Worm (Caenorhabditis elegans) whole organism, L2 larva: ENCODE data around the gene T12A7.9.

Experiments
- ZK546.5 ChIP-seq: sonication (generic microtip); optimal IDR thresholded peaks from 2 replicates; lab custom pipeline; 2017; ENCODE audit warnings: missing biosample characterization, missing genetic modification characterization
- alr-1 ChIP-seq: fragments of 150-350 bp; optimal IDR thresholded peaks from 2 replicates; lab custom pipeline; 2014; ENCODE audit warnings: missing biosample characterization, missing genetic modification characterization
- aly-2 ChIP-seq: fragments of 150-350 bp; optimal IDR thresholded peaks from 2 replicates; lab custom pipeline; 2014; ENCODE audit warnings: missing biosample characterization, missing genetic modification characterization
- blmp-1 ChIP-seq: sonication (generic microtip); optimal IDR thresholded peaks from 2 replicates; lab custom pipeline; 2017; ENCODE audit warnings: missing genetic modification characterization, mild to moderate bottlenecking, missing compliant biosample characterization, antibody characterized with exemption, moderate library complexity; ENCODE audit not compliant: insufficient read depth
- ceh-16 ChIP-seq: fragments of 150-350 bp; optimal IDR thresholded peaks from 2 replicates; lab custom pipeline; 2014; ENCODE audit warnings: missing biosample characterization, missing genetic modification characterization
- ceh-82 ChIP-seq: fragments of 150-350 bp; optimal IDR thresholded peaks from 2 replicates; lab custom pipeline; 2014; ENCODE audit warnings: missing biosample characterization, missing genetic modification characterization
- dmd-4 ChIP-seq: sonication (generic microtip); optimal IDR thresholded peaks from 2 replicates; lab custom pipeline; 2017; ENCODE audit warnings: missing biosample characterization, missing genetic modification characterization
- elt-1 ChIP-seq: fragments of 150-350 bp; optimal IDR thresholded peaks from 2 replicates; lab custom pipeline; 2014; ENCODE audit warnings: missing biosample characterization, missing genetic modification characterization
- fos-1 ChIP-seq: fragments of 150-350 bp; optimal IDR thresholded peaks from 2 replicates; lab custom pipeline; 2014; ENCODE audit warnings: missing biosample characterization, missing genetic modification characterization
- gmeb-1 ChIP-seq: fragments of 150-350 bp; optimal IDR thresholded peaks from 2 replicates; lab custom pipeline; 2014; ENCODE audit warnings: missing biosample characterization, missing genetic modification characterization
- lin-11 ChIP-seq: fragments of 150-350 bp; sonication (generic microtip); optimal IDR thresholded peaks from 2 replicates; lab custom pipeline; 2014; ENCODE audit warnings: missing biosample characterization, missing genetic modification characterization, inconsistent platforms, mixed read lengths
- lin-13 ChIP-seq: fragments of 150-350 bp; optimal IDR thresholded peaks from 2 replicates; lab custom pipeline; 2014; ENCODE audit warnings: missing biosample characterization, missing genetic modification reagents, missing genetic modification characterization
- lin-39 ChIP-seq: fragments of 150-350 bp; optimal IDR thresholded peaks from 2 replicates; lab custom pipeline; 2014; ENCODE audit warnings: missing biosample characterization, missing genetic modification reagents, missing genetic modification characterization
- lsy-2 ChIP-seq, 2 experiments: fragments of 150-350 bp in 1 of 2; sonication (generic microtip) in 1 of 2; optimal IDR thresholded peaks; 2 replicates each; lab custom pipeline; 2014 to 2017; ENCODE audit warnings: missing biosample characterization in 2 of 2, missing genetic modification characterization in 2 of 2
- mab-5 ChIP-seq: fragments of 150-350 bp; optimal IDR thresholded peaks from 2 replicates; lab custom pipeline; 2014; ENCODE audit warnings: missing biosample characterization, missing genetic modification characterization
- nhr-12 ChIP-seq: fragments of 150-350 bp; optimal IDR thresholded peaks from 2 replicates; lab custom pipeline; 2014; ENCODE audit warnings: missing biosample characterization, missing genetic modification characterization
- nhr-21 ChIP-seq: fragments of 150-350 bp; optimal IDR thresholded peaks from 2 replicates; lab custom pipeline; 2014; ENCODE audit warnings: missing biosample characterization, missing genetic modification characterization
- nhr-23 ChIP-seq: fragments of 150-350 bp; optimal IDR thresholded peaks from 2 replicates; lab custom pipeline; 2014; ENCODE audit warnings: missing biosample characterization, missing genetic modification reagents, missing genetic modification characterization
- nhr-25 ChIP-seq: fragments of 150-350 bp; sonication (generic microtip); optimal IDR thresholded peaks from 3 replicates; lab custom pipeline; 2014; ENCODE audit warnings: missing biosample characterization, missing genetic modification characterization
- nhr-77 ChIP-seq: fragments of 150-350 bp; optimal IDR thresholded peaks from 2 replicates; lab custom pipeline; 2014; ENCODE audit warnings: missing biosample characterization, missing genetic modification characterization
- peb-1 ChIP-seq: fragments of 150-350 bp; optimal IDR thresholded peaks from 2 replicates; lab custom pipeline; 2014; ENCODE audit warnings: missing biosample characterization, missing genetic modification characterization
- sem-4 ChIP-seq: fragments of 150-350 bp; optimal IDR thresholded peaks from 2 replicates; lab custom pipeline; 2014; ENCODE audit warnings: missing biosample characterization, missing genetic modification reagents, missing genetic modification characterization
- skn-1 ChIP-seq: sonication (generic microtip); optimal IDR thresholded peaks from 2 replicates; lab custom pipeline; 2017; ENCODE audit warnings: missing biosample characterization, missing genetic modification characterization
- sma-3 ChIP-seq: sonication (generic microtip); optimal IDR thresholded peaks from 2 replicates; lab custom pipeline; 2016; ENCODE audit warnings: missing genetic modification reagents, missing genetic modification characterization, missing compliant biosample characterization
- sma-9 ChIP-seq, 2 experiments: fragments of 150-350 bp in 1 of 2; sonication (generic microtip) in 1 of 2; optimal IDR thresholded peaks; 2 replicates each; lab custom pipeline; 2014 to 2016; ENCODE audit warnings: missing genetic modification characterization in 2 of 2, mild to moderate bottlenecking in 1 of 2, missing biosample characterization in 1 of 2, missing compliant biosample characterization in 1 of 2, missing genetic modification reagents in 1 of 2, moderate library complexity in 1 of 2
- unc-55 ChIP-seq: fragments of 150-350 bp; sonication (generic microtip); optimal IDR thresholded peaks from 3 replicates; lab custom pipeline; 2014; ENCODE audit warnings: missing biosample characterization, missing genetic modification reagents, missing genetic modification characterization
- unc-62 ChIP-seq: fragments of 150-350 bp; optimal IDR thresholded peaks from 2 replicates; lab custom pipeline; 2014; ENCODE audit warnings: missing biosample characterization, missing genetic modification reagents, missing genetic modification characterization
- zag-1 ChIP-seq: fragments of 150-350 bp; optimal IDR thresholded peaks from 2 replicates; lab custom pipeline; 2014; ENCODE audit warnings: missing biosample characterization, missing genetic modification characterization

T12A7.9 gene

DNA sequence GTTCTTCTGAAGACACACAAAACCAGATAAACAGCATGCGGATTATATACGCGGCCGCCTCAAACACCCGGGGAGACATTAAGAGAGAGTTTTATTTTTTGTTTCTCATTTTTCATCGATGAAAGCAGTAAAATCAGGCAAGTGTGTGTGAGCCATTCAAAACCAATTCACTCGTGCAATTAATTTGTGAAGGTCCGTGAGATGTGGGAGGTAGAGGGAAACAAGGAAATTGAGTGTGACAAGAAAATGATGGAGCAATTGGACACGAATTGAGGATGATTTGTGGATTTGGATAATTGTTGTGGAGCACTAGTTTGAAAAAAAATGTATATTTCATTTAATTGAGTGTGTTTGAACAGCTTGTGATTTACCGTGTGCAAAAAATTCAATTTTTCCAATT lies 32.0 kb upstream of the T12A7.9 start:
- no peak for TF ChIP-seq dmd-4
- TF ChIP-seq lsy-2 (tag; optimal IDR thresholded peaks at IDR 0.05; lab: Kevin White, UChicago): no peak
- no peak for TF ChIP-seq nhr-25 (tag; lab: Kevin White, UChicago)
- no peak for TF ChIP-seq mab-5
- no peak for TF ChIP-seq elt-1
- no peak for TF ChIP-seq blmp-1 (tag; lab: Kevin White, UChicago)
- TF ChIP-seq, all 48 proteins: peak for 0

DNA sequence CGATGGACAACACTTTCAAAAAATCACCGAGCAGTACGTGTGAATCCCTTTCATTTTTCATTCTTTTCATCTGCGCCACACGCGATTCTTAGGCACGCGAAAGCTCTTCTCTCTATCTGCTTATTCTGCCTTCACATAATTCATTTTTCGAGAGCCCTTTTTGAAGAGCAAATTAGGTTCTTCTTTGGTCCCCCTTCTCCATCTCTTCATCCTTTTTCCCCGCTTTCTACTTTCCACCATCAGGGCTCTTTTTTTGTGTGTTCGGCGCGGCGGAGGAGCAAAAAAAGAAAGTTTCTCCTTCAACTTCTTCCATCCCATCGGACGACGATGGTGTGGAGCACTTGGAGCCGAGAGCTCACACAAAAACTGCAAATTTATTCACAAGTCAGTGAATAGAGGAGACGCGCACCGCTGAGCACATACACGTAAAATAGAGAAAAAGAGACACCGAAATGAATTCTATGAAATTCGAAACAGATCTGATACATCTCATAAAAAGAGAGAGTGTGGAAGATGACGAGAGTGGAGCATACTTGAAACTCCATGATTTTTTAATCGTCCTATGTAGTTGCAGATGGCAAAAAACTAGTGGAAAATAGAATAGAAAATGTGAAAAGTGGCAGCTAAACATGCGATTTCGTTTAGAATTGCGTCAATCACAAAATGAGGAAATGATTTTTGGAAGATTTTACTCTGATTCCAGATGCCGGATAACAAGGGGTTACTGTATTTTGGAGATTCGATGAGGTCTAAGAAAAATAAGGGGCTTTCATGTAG lies 29.4 kb upstream of the T12A7.9 start:
- TF ChIP-seq lsy-2 (tag; optimal IDR thresholded peaks at IDR 0.05; lab: Kevin White, UChicago): peak in 1 of 2 experiments; percentile 8
- peak; percentile 73 for TF ChIP-seq unc-55 (GFP tag; lab: Kevin White, UChicago)
- no peak for TF ChIP-seq elt-1
- no peak for TF ChIP-seq skn-1

DNA sequence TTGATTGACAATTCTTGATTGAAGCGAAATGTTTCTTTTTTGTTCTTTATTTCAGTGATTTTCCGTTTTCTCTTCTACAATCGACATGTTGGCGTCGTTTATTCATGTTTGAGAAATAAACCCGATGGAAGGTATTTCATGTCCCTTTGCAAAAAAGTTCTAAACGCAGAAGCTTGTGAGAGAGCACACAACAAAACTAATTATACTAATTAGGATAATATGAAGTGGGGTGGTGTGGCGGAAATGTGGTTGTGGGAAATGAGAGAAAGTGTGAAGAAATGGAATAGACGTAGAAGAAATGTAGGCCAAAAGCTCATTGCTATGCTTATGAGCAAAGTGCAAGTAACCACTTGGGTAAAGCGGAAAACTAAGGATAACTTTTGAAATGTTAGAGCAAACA lies 27.0 kb upstream of the T12A7.9 start:
- no peak for TF ChIP-seq peb-1 (tag; lab: Kevin White, UChicago)
- no peak for TF ChIP-seq sma-9 (GFP tag; optimal IDR thresholded peaks at IDR 0.05; lab: Kevin White, UChicago)
- no peak for TF ChIP-seq sma-9 (tag; optimal IDR thresholded peaks at IDR 0.05; lab: Kevin White, UChicago)
- TF ChIP-seq nhr-12: no peak
- no peak for TF ChIP-seq nhr-23 (tag; lab: Kevin White, UChicago)
- no peak for TF ChIP-seq lin-13 (GFP tag; lab: Kevin White, UChicago)

DNA sequence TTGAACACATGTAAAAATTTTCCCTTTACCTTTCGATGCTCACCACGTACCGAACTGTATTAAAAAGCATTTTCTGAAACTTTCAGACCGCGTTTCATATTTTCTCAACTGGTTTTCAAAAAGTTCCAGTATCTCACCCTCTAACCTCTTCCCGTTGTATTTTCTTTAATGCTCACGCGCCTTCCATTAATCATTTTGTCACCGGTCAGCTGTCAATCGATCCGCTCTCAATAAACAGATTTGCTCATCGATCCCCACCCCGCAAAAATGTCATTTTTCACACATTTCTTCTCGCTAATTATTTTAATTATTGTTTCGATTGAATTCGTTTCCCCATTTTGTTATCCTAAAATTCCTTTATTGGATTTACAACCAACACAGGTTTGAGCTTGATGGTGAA lies 23.2 kb upstream of the T12A7.9 start, which contains the start of gene lpr-2:
Gene lpr-2, plus strand, starts transcription at position 189 of the 400 bp plus-strand sequence.
- TF ChIP-seq blmp-1 (tag; lab: Kevin White, UChicago) (no peak), alr-1 (tag; lab: Kevin White, UChicago) (no peak), zag-1 (tag; lab: Kevin White, UChicago) (no peak), fos-1 (tag; lab: Kevin White, UChicago) (no peak), ceh-16 (tag; lab: Kevin White, UChicago) (no peak)

DNA sequence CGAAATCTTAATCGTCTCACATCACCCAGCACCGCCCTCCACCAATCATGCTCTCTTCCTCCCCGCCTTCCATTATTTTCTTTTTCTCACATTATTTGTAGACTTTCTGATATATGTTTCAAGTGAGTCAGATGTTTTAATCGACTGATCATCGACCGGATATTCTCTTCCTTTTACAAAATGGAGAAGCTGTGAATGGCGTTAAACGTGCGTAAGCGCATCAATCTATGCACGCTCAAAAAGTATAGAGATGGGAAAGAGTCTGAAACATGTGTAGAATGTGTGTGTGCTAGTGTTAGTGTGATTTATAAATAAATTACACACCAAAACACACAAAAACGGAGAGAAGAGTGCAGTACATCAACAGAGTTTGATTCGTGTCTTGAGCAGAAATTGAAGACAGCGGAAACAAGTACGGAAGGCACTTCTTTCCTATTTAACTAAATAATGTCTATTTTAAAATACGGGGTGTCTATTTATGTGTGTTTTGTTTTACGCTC lies 21.2 kb upstream of the T12A7.9 start:
- TF ChIP-seq nhr-77 (tag; lab: Kevin White, UChicago): no peak
- no peak for TF ChIP-seq ceh-82 (tag; lab: Kevin White, UChicago)
- no peak for TF ChIP-seq lin-39 (tag; lab: Kevin White, UChicago)
- no peak for TF ChIP-seq skn-1
- no peak for TF ChIP-seq unc-62 (GFP tag; lab: Kevin White, UChicago)
- TF ChIP-seq unc-55 (GFP tag; lab: Kevin White, UChicago): peak; percentile 35
- no peak for TF ChIP-seq nhr-12
- TF ChIP-seq aly-2: no peak
- no peak for TF ChIP-seq ZK546.5 (tag; lab: Kevin White, UChicago)

DNA sequence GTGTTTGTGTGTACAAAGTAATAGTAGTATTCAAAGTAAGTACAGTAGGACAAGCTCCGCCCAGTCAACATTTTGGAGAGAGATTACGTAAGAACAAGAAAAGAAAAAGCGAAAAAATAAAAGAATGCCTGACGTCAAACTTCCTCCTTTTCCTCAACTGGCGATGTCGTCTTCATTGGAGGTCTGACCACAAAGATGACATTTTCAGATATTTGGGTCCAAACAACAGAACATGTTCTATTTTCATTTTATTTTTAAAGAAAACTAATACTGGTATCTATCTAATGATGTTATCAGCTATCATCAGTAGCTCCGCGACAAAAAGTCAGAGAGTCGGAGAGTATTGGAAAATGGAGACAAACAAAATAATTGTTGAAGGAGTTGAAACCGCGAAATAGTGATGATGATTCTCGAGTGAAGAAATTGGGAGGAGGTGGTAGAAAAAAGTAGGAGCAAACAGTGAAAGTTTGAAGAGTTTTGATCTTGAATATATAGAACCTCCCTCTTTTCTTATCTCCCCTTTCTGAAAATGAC lies 18.0 kb upstream of the T12A7.9 start, which contains the start of gene lips-5:
Gene lips-5, minus strand, starts transcription at position 51 of the 534 bp plus-strand sequence.
- TF ChIP-seq nhr-21 (tag; lab: Kevin White, UChicago) (no peak), fos-1 (tag; lab: Kevin White, UChicago) (peak; percentile 22)

DNA sequence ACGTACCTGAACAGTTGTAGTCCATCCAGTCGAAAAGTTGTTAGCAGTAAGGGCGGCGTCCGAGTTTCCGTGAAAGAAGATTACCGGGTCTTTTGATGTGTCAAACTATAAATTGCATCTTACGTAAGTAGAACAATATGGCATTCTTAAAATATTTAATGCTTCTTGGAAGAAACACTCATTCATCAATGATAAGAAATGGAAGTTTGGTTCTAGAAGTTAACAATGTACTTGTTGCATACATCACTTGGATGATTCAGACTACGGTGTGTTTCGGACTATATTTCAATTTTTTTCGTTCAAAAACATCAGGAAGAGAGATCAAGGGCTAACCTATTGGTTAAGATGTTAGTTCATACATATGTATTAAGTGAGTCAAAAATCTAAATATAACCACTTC lies 16.3 kb upstream of the T12A7.9 start:
- no peak for TF ChIP-seq ceh-16 (tag; lab: Kevin White, UChicago)
- TF ChIP-seq fos-1 (tag; lab: Kevin White, UChicago): no peak
- no peak for TF ChIP-seq sma-3
- no peak for TF ChIP-seq nhr-21 (tag; lab: Kevin White, UChicago)
- no peak for TF ChIP-seq sem-4 (tag; lab: Kevin White, UChicago)
- TF ChIP-seq lin-11 (tag; lab: Kevin White, UChicago): no peak
- no peak for TF ChIP-seq gmeb-1 (tag; lab: Kevin White, UChicago)
